Worm (Caenorhabditis elegans): Measurements from ENCODE around the gene cpna-3.

The cpna-3 gene

ce11 chrIV:9144405-9144804, 47.8 kb downstream of the cpna-3 start, which contains the start of gene flp-1:
flp-1 (plus strand) TSS chrIV:9144705.
- no peak for TF ChIP-seq flh-1 (GFP tag; optimal IDR thresholded peaks at IDR 0.05)
- TF ChIP-seq ces-1 (GFP tag; optimal IDR thresholded peaks at IDR 0.05) = peak; percentile 70

ce11 chrIV:9146111-9146510, 49.5 kb downstream of the cpna-3 start, which contains the start of gene daf-10:
daf-10 (minus strand) TSS chrIV:9146211.
- TF ChIP-seq nhr-12 (tag; optimal IDR thresholded peaks at IDR 0.05) = no peak
- no peak for TF ChIP-seq lin-32 (GFP tag; optimal IDR thresholded peaks at IDR 0.05)
- TF ChIP-seq nhr-237 (tag; optimal IDR thresholded peaks at IDR 0.05) = no peak
- no peak for TF ChIP-seq lsy-2 (tag; optimal IDR thresholded peaks at IDR 0.05)
- no peak for TF ChIP-seq nhr-28 (tag; optimal IDR thresholded peaks at IDR 0.05)
- TF ChIP-seq unc-62 (GFP tag; optimal IDR thresholded peaks at IDR 0.05) = no peak
- TF ChIP-seq mab-5 (tag; optimal IDR thresholded peaks at IDR 0.05) = no peak
- TF ChIP-seq lin-13 (tag; optimal IDR thresholded peaks at IDR 0.05) = no peak
- TF ChIP-seq M03D4.4 (tag; optimal IDR thresholded peaks at IDR 0.05) = no peak

ce11 chrIV:9146819-9147518, 50.3 kb downstream of the cpna-3 start, which contains the start of the genes rpb-12 and aly-2:
rpb-12 (minus strand) TSS chrIV:9146869.
aly-2 (plus strand) TSS chrIV:9147468.
- TF ChIP-seq pha-4 (tag; optimal IDR thresholded peaks at IDR 0.05) (peak; percentile 46), nhr-237 (tag; optimal IDR thresholded peaks at IDR 0.05) (no peak), sptf-1 (tag; optimal IDR thresholded peaks at IDR 0.05) (no peak), unc-120 (tag; optimal IDR thresholded peaks at IDR 0.05; ENCODE audit: poor library complexity, severe bottlenecking) (no peak), mep-1 (tag; optimal IDR thresholded peaks at IDR 0.05) (peak; percentile 4)

Measured in whole organism, mixed stage, embryonic.